Fruit fly (Drosophila melanogaster): ENCODE measurements at regions not wholly inside any gene's neighbourhood (a gene's known extent, or its start where the extent isn't known, plus 50 kb on each side); places are given as distances from the start of the nearest gene placed in this dataset.

DNA sequence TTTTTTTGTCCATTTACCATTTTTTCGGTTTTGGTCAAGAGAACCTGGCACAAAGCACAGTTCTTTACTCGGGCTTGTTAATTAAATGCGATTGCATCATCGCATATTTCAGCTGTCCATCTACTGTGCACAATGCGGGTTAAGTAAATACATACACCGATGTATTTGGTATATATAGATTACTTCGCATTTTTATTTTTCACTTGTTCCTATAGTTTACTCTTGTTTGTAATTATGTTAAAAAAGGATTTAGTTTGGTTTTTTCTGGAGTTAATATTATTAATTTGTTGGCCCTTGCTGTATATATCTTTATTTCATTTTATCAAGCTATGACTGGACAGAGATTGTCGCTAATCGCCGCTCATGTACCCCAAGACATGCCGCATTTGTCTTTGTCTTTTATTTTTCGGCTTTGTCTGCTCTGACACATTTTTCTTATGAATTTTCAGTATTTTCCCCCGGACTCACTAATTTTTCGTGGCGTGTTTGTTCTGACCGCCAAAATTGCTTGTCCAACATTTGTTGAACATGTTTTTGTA is 51.1 kb upstream of the CG12362 start:
- TF ChIP-seq CG11617 (GFP tag; optimal IDR thresholded peaks at IDR 0.05): no peak
- no peak for TF ChIP-seq Hr96 (GFP tag; optimal IDR thresholded peaks at IDR 0.05)
- TF ChIP-seq CG14711 (tag; optimal IDR thresholded peaks at IDR 0.05): no peak
- TF ChIP-seq tj (GFP tag; optimal IDR thresholded peaks at IDR 0.05): no peak
- no peak for TF ChIP-seq CG5204 (GFP tag; optimal IDR thresholded peaks at IDR 0.05)
- no peak for TF ChIP-seq ovo (GFP tag; optimal IDR thresholded peaks at IDR 0.05)
- no peak for TF ChIP-seq CG7101 (tag; optimal IDR thresholded peaks at IDR 0.05)
- TF ChIP-seq Mnt (GFP tag; optimal IDR thresholded peaks at IDR 0.05): no peak
- no peak for TF ChIP-seq bab1 (GFP tag; optimal IDR thresholded peaks at IDR 0.05)
- no peak for TF ChIP-seq Crg-1 (GFP tag; optimal IDR thresholded peaks at IDR 0.05)
- no peak for TF ChIP-seq CG12768 (GFP tag; optimal IDR thresholded peaks at IDR 0.05)
- no peak for TF ChIP-seq toe (GFP tag; optimal IDR thresholded peaks at IDR 0.05)
- no peak for TF ChIP-seq cnc (optimal IDR thresholded peaks at IDR 0.05)
- TF ChIP-seq Clk (GFP tag; optimal IDR thresholded peaks at IDR 0.05): no peak
- TF ChIP-seq CG7045 (GFP tag; optimal IDR thresholded peaks at IDR 0.05): no peak
- no peak for TF ChIP-seq kay (GFP tag; ENCODE audit: borderline replicate concordance)
- TF ChIP-seq CG1620 (GFP tag; optimal IDR thresholded peaks at IDR 0.05): no peak

DNA sequence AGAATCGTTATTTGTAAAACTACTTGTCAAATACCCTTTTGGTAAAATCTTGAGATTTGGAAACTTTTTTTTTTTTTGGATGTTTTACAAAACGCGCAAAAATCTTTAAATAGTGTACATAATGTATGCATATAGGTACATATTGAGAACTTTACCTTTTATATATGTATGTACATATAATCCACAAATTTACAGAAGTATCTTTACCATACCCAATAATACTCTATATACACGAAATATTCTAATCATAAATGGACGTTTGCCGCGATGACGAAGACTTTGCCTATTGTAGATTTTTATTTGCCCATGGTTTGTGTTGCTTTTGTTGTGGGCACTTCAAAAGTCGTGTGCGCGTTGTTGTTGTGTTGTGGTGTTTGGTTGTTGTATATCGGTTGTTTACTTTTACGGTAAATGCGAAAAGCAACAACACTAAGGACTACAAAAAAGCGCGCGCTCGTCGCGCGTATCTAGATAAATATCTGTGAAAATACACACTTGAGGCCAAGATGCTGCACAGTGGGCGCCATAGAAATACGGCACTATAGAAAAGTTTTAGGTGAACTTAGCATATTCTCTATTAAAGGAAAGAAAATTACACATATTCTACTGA is 50.0 kb upstream of the CG12362 start:
- peak; percentile 26 for TF ChIP-seq Clk (GFP tag; optimal IDR thresholded peaks at IDR 0.05)
- no peak for TF ChIP-seq tj (GFP tag; optimal IDR thresholded peaks at IDR 0.05)
- peak; percentile 58 for TF ChIP-seq CG7045 (GFP tag; optimal IDR thresholded peaks at IDR 0.05)
- TF ChIP-seq toe (GFP tag; optimal IDR thresholded peaks at IDR 0.05): peak; percentile 12
- no peak for TF ChIP-seq CG14711 (tag; optimal IDR thresholded peaks at IDR 0.05)

All from whole organism, adult.